Fruit fly (Drosophila melanogaster): Measurements from ENCODE around the gene CG42481.

The CG42481 gene

DNA sequence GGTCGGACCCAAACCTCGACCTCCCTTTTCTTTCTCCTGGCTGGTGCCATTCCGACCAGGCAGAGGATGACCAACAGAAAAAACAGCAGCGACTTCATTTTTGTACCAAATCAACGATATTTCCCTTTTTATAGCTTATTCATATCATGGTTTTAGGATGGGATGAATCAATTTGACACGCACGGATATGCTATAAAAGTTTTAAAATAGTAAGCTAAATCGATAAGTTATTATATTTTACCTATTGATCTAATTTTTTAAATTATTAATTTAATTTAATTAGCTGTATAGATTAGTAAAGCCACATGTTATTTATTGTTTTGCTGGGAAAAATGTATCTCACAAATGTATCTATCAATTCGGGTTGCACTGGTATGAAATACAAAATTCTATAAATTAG is at the start of gene CG42481:
Gene CG42481 (minus strand): TSS at position 101 of the 400 bp plus-strand sequence.
- no peak for TF ChIP-seq noc (tag; optimal IDR thresholded peaks at IDR 0.05)

DNA sequence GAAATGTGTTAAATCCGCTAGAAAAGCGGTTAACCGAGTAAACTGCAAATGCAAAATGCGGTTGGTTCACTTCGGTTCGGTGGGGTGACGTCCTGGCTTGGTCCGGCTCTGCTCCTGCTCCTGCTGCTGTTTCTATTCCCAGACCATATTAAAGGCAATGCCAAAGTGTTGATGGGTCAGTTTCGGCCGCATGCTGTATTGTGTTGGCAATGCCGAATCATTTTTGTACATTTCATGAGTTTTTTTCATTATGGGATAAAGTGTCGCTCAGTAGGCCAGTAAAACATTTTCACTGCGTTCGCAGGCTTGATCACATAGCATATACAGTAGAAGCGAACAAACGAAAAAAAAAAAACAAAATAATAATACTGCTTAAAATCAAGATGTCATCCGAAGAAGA is 30.0 kb upstream of the CG42481 start, which contains the start of gene CG14113:
Gene CG14113 (plus strand): TSS at position 301 of the 400 bp plus-strand sequence.
- TF ChIP-seq noc (tag; optimal IDR thresholded peaks at IDR 0.05): no peak

DNA sequence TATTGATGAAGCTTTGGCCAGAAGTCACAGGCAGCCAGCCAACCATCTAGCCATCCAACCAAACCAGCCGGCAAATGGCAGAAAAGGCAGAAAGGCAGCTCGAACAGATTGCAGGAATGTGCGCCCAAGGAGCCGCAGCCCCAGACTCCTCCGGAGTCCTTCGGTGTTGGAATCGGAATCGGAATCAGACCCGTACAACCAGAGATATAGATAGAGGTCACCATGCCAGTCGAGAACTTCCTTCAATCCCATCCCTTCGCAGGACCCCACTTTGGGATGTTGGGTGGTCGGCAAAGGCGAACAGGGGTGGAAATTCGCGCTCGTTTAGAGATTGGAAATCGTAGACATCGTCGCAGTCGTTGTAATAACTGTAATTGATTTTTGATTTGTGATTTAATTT is 13.4 kb upstream of the CG42481 start:
- no peak for TF ChIP-seq noc (tag; optimal IDR thresholded peaks at IDR 0.05)

DNA sequence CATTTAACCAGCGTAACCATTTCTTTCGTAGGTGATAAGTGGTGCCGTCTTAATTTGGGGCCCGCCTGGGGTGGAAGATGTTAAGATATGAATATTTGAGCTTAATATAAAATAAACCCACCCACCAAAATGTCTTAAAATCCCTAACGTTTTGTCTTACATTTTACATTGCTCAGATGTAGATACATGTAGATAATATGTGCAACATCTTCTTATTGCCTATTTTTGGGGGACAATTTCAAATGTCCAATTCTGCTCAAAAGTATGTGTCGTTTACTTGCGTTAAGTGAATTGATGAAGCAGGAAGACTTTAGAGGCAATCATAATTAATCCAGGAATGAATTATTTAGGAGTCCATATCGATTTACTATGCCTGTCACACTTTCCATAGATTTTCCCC is 3.0 kb upstream of the CG42481 start:
- no peak for TF ChIP-seq noc (tag; optimal IDR thresholded peaks at IDR 0.05)

DNA sequence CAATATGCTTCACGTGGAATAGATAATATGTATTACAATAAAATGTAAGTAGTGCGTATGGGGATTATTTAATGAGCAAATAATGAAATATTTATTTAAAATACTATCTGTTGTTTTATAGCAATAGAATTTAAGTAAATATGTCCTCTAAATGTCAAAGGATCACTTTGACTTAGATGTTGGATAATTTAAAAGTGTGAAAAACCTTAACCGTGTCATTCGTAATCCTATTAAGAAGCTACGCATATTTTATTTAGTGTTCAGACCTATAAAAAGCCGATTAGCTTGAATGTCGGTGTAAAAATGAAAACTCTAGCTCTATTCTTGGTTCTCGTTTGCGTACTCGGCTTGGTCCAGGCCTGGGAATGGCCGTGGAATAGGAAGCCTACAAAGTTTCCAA is 2.5 kb upstream of the CG42481 start, which contains the start of gene SP:
Gene SP (plus strand): TSS at position 301 of the 400 bp plus-strand sequence.
- TF ChIP-seq noc (tag; optimal IDR thresholded peaks at IDR 0.05): no peak

DNA sequence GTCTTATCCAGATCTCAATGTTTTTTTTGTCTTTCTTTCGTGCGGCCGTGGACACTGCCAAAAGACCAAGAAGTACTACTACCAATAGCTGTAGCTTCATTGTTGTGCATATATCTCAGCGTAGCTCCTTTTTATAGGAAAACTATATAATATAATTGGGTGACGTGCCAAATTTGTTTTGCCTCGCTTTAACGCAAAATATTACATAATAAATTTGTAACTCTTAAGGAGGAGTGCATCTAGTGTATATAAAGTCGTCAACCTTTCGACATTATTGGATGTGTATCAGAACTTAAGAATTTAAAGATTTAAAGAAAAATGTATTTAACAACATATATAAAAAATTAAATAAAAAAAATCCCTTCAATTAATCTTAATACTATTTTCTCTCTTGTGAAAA is 1.2 kb upstream of the CG42481 start, which contains the start of gene CG43147:
Gene CG43147 (minus strand): TSS at position 101 of the 400 bp plus-strand sequence.
- no peak for TF ChIP-seq noc (tag; optimal IDR thresholded peaks at IDR 0.05)

DNA sequence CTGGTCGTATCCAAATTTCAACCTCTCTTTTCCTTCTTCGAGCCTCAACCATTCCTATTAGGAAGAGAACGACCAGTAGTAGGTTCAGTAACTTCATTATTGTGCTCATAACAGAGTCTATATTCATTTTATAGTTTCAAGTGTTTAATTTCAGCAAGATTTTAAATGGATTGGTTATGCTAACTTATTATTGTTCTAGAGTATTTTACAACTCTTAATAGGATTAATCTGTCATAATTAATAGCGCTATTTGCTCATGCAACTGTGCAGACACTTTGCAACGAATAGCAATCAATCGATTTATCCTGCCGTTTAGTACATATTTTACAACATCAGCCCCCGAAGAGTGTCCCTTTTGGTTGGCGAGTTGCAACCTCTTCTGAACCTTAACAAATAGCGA is 2.1 kb downstream of the CG42481 start, which contains the start of gene Sfp70A4:
Gene Sfp70A4 (minus strand): TSS at position 101 of the 400 bp plus-strand sequence.
- no peak for TF ChIP-seq noc (tag; optimal IDR thresholded peaks at IDR 0.05)

DNA sequence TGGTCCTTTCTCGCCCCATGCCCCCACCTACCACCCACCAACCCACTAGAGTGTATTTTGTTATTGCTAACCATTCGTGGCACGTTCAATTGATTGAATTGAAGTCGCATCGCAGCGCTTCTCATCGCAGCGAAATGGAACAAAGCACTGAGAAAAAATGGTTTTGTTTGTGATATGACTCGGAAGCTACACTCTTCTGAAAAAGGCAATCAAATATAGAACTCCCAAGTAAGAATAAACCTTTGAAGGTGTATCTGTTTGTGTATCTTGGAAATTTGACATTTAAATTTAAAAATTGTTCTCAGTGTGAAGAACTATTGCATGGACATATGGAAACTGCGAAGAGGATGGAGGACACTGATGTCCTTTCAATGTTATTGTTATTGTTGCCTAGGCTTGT is 3.1 kb downstream of the CG42481 start:
- TF ChIP-seq noc (tag; optimal IDR thresholded peaks at IDR 0.05): no peak

DNA sequence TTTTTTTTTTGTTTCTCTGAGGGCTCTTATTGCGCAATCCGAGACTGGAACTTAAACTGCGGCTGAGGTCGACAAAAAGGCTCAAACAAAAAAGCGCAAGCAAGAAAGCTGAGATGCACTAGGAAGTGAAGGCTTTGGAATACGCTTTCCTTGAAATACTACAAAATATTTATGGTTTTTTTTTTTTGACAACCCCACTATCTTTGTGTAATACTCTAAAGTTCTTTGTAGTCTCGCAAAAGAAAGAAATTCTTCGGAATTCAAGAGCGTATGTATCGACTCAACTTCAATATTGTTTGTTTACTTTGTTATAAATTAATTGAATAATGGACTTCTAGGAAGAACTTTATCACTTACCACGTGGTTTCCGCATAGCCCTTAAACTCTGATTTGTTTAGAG is 10.7 kb downstream of the CG42481 start:
- no peak for TF ChIP-seq noc (tag; optimal IDR thresholded peaks at IDR 0.05)

DNA sequence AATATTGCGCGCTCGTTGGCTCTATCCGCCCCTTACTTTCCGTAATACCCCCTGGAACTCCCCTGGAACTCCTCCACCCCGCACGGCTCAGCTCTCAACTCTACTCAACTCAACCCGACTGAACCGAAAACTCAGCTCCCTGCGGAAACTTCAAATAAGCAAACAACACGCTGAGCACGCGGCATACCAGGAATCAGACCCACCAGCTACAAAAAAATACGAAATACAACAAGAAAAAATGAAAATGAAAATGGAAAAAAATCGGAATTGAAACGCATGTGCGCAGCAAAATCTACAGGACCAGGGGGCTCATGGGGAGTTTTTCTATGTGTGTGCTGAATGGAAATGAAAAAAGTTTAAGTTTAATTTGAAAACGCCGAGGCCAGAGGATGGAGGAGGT is 12.2 kb downstream of the CG42481 start:
- no peak for TF ChIP-seq noc (tag; optimal IDR thresholded peaks at IDR 0.05)

DNA sequence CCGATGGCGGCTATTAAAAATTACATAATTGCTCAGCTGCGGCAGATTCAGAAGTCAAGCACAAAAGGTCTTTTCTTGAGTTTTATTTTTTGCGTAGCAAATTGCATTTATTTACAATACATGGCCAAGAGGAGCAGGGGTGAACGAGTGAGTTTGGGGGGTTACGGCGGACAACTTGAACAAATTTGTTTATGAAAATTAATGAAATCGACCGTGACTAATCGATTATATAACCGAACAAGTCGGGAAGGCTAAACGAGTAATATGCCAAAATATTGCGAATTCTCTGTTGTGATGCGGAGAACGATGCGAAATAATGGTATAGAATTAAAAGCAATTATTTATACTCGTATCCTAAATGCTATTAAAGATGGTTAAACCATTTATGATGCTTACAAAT is 14.5 kb downstream of the CG42481 start:
- no peak for TF ChIP-seq noc (tag; optimal IDR thresholded peaks at IDR 0.05)

DNA sequence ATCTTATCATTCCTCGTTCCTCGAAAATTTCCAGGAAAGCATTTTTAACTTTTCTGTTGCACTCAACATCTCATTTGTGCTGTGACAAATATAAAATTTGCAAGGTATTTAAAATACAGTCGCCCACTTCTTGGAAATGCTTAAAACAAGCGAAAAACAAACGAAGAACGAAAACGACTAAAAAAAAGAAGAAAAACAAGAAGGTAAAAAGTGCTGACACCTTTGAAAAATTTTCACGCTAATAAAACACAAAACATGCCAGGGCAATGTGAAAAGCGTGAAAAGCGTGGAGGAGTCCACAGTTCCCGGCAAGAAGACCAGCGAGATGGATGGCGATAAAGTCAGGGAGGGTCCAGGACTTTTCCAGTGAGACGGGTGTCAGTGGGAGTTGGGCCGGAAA is 16.8 kb downstream of the CG42481 start:
- no peak for TF ChIP-seq noc (tag; optimal IDR thresholded peaks at IDR 0.05)

DNA sequence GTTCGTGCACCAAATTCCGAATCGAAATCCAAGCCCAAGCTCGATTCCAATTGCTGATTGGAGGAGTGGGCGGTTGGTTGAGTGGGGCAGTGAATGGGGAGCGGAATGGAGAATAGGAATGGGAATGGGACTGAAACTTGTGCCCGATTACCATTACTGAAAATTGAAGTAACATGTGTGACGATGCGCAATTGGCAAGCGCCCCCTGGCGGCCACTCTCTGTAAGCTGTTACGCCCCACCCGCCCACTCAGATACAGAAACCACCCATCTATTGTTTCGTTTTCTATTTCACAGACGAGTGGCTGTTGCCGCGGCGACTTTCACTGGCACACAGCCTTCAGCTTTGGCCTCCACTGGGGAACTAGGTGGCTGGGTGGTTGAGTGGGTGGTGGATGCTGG is 27.5 kb downstream of the CG42481 start:
- TF ChIP-seq noc (tag; optimal IDR thresholded peaks at IDR 0.05): no peak

DNA sequence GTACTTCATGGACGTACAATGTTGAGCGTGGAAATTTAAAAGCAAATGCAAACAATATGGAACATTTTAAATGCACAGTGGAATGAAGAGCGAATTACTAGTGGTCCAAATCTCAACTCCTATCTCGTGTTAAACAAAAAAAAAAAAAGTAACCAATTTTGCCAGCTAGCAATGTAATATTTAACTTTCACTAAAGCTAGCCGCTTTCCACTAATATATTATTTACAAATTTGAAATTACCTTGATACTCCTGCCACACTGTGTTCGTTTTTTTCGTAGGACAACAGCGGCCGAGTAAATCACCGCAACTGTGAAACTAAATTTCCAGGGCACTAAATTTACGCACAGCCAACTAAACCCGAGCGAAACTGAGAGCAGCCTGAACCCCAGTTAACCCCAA is 30.9 kb downstream of the CG42481 start:
- no peak for TF ChIP-seq noc (tag; optimal IDR thresholded peaks at IDR 0.05)

DNA sequence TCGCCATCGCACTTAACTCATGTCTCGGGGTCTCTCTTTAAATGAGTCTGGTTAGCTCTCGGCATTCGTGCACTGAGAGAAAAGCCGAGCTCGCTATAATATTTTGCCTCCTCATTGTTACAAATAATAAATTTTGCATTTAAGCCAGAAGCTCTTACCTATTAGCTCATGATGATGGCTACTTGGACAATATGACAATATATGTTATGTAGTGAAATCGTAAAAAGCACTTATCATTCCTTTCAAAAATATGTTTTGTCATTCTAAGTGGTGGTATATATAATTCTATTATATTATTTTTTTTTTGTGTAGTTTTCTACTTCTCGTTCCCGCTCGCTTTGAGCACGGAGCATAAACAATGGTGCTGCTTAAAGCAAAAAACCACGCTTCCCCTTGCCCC is 31.6 kb downstream of the CG42481 start:
- TF ChIP-seq noc (tag; optimal IDR thresholded peaks at IDR 0.05): no peak

DNA sequence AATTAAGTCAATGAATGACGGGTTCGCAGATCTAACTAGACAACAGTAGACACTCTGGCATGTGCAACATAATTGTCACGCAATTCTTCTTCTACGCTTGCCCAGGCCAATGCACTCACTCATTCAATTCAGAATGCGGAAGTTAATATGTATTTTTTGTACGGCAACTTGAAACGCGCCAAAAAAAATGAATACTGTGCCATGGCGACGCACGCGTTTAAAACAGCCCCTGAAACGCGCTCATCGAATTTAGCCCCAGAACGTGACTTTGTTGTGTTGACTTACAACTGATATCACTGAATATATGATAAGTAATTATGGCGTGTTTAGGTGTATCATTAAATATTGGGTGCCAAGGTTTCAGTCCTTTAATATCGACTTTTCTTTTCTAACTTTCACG is 32.7 kb downstream of the CG42481 start:
- TF ChIP-seq noc (tag; optimal IDR thresholded peaks at IDR 0.05): no peak

DNA sequence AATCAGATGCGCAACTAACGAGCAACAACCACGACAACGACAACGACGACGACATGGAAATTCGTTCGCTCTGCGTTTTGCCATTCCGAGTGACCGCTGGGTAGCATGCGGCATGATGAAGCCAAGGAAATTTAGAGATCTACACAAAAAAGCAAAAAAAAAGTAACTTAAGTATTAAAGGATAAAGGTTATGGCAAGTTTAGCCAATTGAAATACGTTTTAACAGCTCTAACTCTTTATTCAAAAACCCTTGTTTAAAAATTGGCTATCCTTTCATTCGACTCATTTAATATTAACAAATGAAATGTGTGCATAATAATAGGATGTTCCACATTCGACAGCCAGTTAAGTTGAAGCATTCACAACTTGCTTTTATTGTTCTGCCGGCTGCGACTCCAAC is 35.0 kb downstream of the CG42481 start:
- TF ChIP-seq noc (tag; optimal IDR thresholded peaks at IDR 0.05): no peak

DNA sequence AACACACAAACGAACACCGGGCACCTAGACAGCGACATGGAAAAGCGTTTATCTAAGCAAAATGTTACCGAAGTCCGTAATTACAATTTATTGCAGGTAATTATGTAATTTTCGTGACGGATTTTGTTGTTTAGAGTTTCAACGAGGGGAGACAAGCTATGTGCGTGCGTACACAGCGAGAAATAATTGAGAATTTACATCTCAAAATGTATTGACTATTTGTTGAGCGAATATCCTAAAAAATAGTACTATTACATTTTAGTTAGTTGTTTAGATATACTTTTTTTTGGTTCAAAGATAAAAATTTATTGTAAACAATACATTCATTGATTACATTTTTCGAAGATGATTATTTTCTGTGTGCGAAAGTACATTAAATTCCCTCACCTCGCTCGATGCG is 36.6 kb downstream of the CG42481 start:
- no peak for TF ChIP-seq noc (tag; optimal IDR thresholded peaks at IDR 0.05)

Measured in whole organism, larva.